Fruit fly (Drosophila melanogaster): ENCODE data around the gene Dnaaf5.

Gene Dnaaf5

DNA sequence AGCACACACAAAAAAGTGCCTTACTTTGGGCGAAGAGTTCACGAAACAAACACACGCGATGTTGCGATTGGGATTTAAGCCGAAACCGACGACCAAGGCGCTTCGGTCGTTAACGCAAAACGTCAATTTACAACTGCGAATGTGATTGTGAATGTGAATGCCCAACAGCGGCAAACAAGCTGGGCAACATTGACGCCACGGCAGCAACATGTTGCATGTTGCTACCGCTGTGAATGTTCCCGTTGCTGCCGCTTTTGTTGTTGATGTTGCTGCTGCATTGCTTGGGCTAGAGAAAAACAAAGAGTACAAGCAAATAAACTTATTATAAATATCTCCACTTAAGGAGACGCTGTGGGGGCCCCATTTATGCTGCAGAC is 11.2 kb upstream of the Dnaaf5 start, which contains the start of gene NK7.1:
Gene NK7.1, minus strand, starts transcription at position 137 of the 377 bp plus-strand sequence.
- TF ChIP-seq noc (tag; optimal IDR thresholded peaks at IDR 0.05): no peak

DNA sequence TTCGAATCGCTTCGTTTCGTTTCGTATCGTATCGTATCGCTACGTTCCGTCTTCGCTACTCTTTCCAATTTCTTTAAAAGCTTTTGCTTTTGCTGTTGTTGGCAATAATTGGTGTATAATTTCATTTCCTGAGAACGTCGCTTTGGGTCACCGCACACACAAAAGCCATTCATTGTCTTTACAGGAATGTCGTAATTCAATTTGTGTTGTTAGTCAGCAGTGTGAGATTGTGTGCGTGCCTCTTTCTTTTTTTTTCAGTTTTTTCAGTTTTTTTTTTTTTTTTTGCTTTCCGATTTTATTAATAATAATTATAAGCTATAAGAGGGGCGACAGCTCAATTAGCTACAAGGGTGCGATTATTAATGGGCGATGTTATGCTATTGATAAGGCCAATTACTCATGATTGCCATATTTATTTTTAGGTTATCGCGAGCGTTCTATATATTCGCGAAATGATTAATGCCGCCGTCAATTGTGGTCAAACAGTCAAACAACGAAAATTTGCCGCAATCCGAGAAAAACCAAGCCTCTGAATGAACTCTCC is 9.6 kb upstream of the Dnaaf5 start:
- TF ChIP-seq noc (tag; optimal IDR thresholded peaks at IDR 0.05): no peak

DNA sequence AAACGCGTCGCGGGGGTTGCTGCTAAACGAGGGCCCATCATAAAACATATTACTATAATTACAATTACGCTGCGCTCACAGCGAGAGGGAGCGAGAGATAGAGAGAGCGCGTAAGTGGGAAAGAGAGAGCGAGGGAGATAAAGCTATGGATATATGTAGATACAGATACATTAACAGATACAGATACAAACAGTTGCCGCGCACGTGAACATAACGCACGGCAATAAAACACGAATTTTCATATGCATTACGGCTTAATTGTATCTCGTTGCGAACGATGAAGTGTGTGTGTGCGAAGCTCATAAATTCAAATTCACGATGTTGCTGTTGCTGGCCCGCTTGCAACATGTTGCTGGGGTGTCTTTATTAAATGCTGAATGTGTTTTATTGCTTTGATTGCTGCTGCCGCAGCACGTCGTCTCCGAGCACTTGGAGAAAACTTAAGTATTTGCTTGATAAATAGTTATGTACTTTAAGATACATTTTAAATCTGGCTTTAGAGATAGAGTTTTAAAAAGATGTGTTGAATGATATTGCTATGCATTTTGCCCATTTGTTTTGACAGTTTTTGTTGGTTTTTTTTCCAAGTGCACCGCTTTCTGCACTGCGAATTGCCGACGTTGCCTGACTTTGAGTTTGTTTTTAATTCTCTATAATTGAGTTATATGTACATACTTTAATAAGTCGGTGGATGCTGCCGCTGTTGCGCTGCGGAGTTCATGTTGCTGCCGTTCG is 8.8 kb upstream of the Dnaaf5 start:
- no peak for TF ChIP-seq noc (tag; optimal IDR thresholded peaks at IDR 0.05)

DNA sequence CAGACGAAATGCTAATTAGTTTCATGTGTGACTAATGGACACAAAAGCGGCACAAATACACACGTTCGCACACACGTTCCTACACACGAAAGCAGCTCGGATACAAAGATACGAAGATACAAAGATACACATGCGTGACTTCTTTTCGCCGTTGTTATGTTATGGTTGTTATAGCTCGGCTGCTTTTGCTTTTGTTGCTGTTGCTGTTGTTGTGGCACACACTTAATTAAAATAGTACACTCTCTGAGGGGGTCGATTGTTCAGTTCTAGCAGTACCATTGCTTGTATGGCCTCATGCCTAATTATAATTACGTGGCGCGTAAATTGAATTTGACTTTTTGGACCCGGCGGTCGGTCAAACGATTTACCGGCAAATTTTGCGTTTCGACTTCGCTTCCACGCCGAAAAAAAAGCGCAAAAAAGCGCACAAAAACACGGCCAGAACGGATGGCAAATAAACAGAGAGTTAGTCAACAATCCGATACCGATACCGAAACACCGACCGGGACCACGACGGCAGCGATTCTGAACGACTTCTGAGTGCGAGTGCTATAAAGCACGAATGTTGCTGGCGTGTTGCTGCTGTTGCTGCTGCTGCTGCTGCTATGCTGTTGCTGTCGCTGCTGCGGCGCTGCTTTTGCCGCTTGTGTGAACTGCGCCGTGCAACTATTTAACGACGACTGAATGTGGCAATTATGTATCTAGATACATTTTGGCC is 8.1 kb upstream of the Dnaaf5 start:
- TF ChIP-seq noc (tag; optimal IDR thresholded peaks at IDR 0.05): peak; percentile 6

DNA sequence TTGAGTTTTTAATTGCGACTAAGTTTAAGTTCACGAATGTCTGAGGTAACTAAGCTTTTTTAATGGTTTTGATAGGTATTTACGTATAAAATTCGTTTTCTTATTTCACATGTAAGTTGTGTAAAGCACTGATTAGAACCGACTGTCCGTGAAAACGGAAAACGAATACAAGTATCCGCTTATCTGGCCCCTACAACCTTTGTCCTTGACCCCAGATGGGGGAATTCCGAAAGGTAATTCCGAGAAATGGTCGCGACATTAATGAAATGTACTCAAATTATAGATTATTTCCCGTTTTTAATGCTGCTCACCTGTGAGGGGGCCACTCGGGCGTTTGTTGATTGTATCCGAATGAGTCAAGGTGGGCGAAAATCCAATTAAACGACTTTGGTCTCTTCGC is 5.3 kb upstream of the Dnaaf5 start:
- no peak for TF ChIP-seq noc (tag; optimal IDR thresholded peaks at IDR 0.05)

DNA sequence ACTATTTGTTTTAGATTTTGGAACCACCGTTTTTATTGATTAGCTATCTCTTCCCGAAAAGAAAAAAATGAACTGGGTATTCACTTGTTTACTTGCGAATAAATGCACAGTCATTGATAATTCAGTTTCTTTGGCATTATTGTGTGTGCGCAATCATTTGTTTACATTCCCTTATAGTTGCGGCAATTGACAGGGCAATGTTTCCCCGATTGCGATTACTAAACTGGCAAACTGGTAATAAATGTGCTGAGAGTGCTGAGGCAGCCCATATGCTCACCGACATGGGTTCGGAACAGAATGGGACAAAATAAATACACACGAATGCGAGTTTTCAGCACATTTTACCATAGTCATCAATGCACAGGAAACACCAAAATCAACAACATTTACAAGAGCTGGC is 4.3 kb upstream of the Dnaaf5 start:
- TF ChIP-seq noc (tag; optimal IDR thresholded peaks at IDR 0.05): no peak

DNA sequence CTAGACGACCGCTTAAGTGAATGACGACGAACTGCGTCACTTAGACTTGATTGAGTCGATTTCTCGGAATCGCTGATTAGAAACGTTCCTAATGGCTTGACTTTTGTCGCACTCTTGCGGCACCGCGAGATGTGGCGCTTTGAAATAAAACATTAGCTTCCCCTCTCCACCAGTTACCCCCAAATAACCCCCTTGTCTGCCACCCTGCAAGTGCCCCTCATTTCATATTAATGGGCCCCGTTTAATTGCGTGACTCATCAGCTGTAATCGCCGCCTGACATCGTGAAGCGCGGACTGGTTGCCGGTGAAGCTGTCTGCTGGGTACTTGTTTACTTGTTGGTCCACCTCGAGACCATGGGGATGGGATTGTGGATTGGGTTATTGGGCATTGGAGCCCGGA is 2.6 kb upstream of the Dnaaf5 start:
- no peak for TF ChIP-seq noc (tag; optimal IDR thresholded peaks at IDR 0.05)

DNA sequence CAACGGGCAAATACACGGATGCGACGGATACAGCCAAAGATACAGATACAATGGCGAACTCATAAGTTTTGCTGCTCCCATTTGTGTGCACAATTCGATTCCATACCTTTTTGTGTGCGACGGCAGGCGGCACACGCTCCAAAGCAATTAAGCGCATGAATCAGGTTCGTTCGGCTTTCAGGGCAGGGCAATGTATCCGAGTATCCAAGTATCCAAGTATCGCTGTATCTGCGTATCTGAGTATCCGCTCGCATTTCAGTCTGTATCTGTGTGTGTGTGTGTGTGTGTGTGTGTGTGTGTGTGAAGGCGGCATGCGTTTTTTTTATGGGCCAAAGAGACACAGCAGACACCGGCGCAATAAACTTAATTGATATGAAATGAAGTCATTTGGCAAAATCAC is 1.6 kb upstream of the Dnaaf5 start:
- no peak for TF ChIP-seq noc (tag; optimal IDR thresholded peaks at IDR 0.05)

DNA sequence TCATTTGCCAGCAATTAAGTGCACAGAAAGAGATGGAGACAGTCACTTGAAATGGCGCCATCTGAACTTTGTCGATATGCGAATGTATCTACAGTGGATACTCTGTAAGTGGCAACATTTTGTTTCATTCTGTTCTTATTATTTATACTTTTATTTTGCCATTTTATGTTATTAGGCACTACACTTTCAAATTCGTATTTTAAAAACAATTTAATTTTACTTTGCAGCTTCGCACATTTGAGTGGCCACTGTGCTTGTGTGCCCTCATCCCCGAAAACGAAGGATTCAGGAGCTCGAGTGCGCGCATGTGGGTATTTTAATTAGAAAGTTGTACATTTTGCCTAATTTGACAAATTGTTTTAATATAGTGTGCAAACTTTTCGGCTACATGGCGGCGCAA is 4.2 kb downstream of the Dnaaf5 start:
- TF ChIP-seq noc (tag; optimal IDR thresholded peaks at IDR 0.05): peak; percentile 6

DNA sequence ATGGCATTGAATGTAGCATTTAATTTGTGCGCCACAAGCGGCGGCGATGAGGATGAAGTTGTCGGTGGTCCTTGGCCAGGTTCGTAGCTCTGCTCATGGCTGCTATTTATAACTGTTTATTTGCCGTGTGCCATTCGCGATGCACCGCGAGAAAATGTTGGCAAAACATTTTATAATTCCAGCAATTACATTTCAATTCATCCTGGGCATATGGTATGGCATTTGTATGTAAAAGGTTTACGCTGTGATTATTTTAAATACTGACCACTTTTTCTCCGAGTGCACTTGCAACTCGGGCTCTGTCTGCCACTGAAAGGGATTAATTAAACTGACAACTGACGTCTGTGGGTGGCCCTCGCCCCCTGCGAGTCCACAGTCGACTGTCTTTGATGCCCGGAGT is 5.0 kb downstream of the Dnaaf5 start:
- no peak for TF ChIP-seq noc (tag; optimal IDR thresholded peaks at IDR 0.05)

DNA sequence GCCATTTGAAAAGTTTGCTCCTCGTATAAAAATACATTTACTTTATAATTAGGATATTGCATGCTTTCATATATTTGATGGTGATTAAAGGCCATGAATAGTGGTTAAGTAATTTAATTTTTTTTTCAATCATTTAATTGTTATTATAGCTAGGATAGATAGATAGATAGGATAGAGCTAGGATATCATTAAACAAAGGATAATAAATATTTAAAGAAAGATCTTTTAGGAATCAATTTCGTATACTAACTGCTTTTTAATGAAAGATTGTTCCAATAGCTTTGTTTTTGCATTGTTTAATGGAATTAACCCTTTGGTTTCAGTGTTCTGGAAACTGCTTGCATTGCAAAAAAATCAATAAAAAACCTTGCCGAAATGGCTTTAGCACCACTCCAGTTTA is 7.0 kb downstream of the Dnaaf5 start:
- no peak for TF ChIP-seq noc (tag; optimal IDR thresholded peaks at IDR 0.05)

DNA sequence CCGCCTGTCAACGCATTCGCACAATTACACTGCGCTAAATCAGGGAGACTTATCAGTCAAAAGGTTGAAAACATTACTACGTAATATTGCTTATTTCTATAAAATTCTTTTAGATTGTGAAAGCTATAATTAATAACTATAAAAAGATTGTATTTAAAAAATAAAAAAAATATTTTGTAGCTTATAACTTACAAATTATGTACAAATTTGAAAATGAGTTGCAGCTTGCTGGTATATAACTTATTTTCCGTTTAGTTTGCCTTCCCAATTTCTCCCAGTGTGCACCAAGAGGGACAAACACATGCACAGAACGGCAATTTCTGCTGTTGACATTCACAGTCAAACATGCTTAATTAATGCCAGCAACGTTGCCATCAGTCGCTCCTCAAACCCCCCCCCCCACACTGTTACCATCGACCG is 7.8 kb downstream of the Dnaaf5 start:
- TF ChIP-seq noc (tag; optimal IDR thresholded peaks at IDR 0.05): peak; percentile 63

DNA sequence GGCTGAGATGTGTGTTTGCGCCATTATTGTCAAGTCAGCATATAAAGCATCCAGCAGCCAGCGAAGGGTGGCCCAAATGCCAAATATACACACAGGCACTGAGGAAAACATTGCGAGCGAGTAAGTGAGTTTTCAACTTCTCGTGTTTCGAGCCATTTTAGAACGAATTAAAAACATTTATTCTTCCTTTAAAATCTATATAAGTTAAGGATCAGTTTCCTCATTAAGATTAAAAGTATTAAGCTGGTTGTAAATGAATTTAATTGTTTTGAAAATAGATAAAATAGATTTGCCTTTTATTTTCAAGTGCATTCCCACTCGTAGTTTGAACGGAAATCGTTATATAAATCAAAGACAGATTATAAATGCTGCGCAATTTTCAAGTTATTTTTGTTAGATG is 10.2 kb downstream of the Dnaaf5 start:
- TF ChIP-seq noc (tag; optimal IDR thresholded peaks at IDR 0.05): no peak

DNA sequence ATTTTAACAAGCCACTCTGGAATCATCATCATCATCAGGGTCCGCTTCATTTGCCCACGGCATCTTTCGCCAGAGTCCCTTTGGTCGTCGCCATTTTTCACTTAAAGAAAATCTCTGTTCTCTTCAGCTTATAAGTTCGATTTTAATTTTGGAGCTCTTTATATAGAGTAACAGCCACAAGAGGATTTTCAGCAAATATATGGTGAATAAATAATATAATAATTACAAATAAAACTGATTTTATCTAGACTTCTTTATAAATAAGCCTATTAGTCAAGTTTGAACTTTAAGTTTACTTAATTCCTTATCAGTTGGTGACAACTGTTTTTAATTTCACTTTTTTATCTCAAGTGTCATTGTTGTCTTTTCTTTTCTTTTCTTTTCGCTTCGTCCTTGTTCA is 13.1 kb downstream of the Dnaaf5 start:
- no peak for TF ChIP-seq noc (tag; optimal IDR thresholded peaks at IDR 0.05)

DNA sequence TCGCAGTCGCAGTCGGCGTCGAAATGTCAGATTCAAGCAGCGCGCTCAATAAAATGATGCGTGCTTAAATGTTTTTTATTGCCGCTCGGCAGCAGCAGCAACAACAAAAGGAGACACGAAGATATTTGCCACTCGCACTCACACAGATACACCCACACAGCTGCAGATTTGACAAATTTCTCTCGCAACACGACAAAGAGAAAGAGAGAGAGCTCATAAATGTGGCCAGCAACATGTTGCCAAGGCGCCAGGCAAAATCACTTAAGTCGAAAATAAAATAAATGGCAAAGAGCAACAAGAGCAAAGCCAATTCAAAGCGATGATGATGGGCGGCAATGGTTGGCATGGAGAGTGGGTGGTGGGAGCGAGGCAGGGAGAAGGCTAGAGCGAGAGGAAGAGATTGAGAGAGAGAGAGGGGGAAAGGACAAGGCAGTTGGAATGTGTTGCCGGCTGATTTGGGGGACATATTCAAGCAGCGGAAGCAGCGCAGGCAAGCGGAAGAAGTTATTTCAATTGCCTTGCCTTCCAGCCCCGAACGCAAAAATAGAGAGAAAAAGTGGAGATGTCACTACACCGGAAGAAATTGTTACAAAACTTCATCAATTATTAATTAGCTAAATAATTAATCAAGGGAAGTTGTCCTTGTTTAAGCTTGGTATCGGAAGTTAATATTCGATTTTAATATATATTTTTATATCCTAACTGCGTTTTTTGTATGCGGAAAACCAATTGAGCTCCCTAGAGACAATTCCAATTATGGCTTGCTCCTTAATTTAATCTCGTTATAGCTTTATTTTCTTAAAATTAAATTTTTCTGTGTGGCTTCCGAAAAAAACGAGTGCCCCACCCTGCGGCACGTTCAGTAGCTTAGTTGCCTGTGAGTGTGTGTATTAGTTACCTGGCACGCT is 14.5 kb downstream of the Dnaaf5 start:
- no peak for TF ChIP-seq noc (tag; optimal IDR thresholded peaks at IDR 0.05)

DNA sequence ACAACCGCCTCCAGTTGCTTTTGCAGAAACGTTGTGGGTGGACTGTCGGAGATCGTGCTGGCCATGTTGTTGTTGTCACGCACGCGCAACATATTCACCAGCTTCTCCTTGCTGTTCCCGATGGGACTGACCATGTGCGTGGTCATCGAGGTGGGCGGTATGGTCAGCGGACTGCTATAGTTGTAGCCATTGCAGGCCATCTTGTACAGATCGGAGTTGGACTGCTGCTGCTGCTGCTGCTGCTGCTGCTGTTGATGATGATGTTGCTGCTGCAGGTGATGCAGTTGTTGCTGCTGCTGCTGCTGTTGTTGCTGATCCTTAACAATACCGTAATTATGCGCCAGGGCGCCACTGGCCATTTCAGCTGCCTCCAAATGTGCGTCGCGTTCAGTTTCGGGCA is 16.8 kb downstream of the Dnaaf5 start:
- no peak for TF ChIP-seq noc (tag; optimal IDR thresholded peaks at IDR 0.05)
